Worm (Caenorhabditis elegans) whole organism, L1 larva: ENCODE data around the gene fbxb-75.

ENCODE experiments used
- ceh-82 ChIP-seq, 3 experiments: fragments of 150-350 bp in 1 of 3; sonication (generic microtip) in 2 of 3; optimal IDR thresholded peaks; 2 replicates each; lab custom pipeline; 2014 to 2017; ENCODE audit warnings: missing biosample characterization in 3 of 3, missing genetic modification characterization in 3 of 3
- efl-3 ChIP-seq: fragments of 200-800 bp; sonication (Bioruptor generic); optimal IDR thresholded peaks from 2 replicates; lab custom pipeline; 2018; ENCODE audit warnings: mild to moderate bottlenecking, missing genetic modification characterization, missing compliant biosample characterization
- fkh-10 ChIP-seq: sonication (generic microtip); optimal IDR thresholded peaks from 2 replicates; lab custom pipeline; 2017; ENCODE audit warnings: missing biosample characterization, missing genetic modification reagents, missing genetic modification characterization
- irx-1 ChIP-seq: sonication (generic microtip); optimal IDR thresholded peaks from 2 replicates; lab custom pipeline; 2016; ENCODE audit warnings: missing genetic modification characterization, missing compliant biosample characterization
- lin-13 ChIP-seq: fragments of 150-350 bp; optimal IDR thresholded peaks from 2 replicates; lab custom pipeline; 2014; ENCODE audit warnings: missing biosample characterization, missing genetic modification reagents, missing genetic modification characterization
- lin-15B ChIP-seq: fragments of 150-350 bp; sonication (generic microtip); optimal IDR thresholded peaks from 3 replicates; lab custom pipeline; 2014; ENCODE audit warnings: missing biosample characterization, missing genetic modification characterization
- lir-3 ChIP-seq: sonication (generic microtip); optimal IDR thresholded peaks from 2 replicates; lab custom pipeline; 2016; ENCODE audit warnings: mild to moderate bottlenecking, missing genetic modification characterization, moderate library complexity, missing compliant biosample characterization; ENCODE audit not compliant: poor library complexity
- nhr-237 ChIP-seq: fragments of 150-350 bp; optimal IDR thresholded peaks from 2 replicates; lab custom pipeline; 2014; ENCODE audit warnings: missing biosample characterization, missing genetic modification characterization
- nhr-76 ChIP-seq: sonication (generic microtip); optimal IDR thresholded peaks from 2 replicates; lab custom pipeline; 2017; ENCODE audit warnings: missing biosample characterization, missing genetic modification characterization
- nhr-77 ChIP-seq: fragments of 150-350 bp; optimal IDR thresholded peaks from 2 replicates; lab custom pipeline; 2014; ENCODE audit warnings: missing biosample characterization, missing genetic modification characterization
- pqm-1 ChIP-seq: sonication (generic microtip); optimal IDR thresholded peaks from 3 replicates; lab custom pipeline; 2017; ENCODE audit warnings: missing biosample characterization, missing genetic modification characterization
- swsn-7 ChIP-seq: sonication (generic microtip); optimal IDR thresholded peaks from 2 replicates; lab custom pipeline; 2016; ENCODE audit warnings: missing genetic modification characterization, missing compliant biosample characterization
- ztf-11 ChIP-seq, 2 experiments: sonication (generic microtip); optimal IDR thresholded peaks; 2 replicates each; lab custom pipeline; 2016 to 2017; ENCODE audit warnings: missing genetic modification characterization in 2 of 2, missing biosample characterization in 1 of 2, missing compliant biosample characterization in 1 of 2

DNA sequence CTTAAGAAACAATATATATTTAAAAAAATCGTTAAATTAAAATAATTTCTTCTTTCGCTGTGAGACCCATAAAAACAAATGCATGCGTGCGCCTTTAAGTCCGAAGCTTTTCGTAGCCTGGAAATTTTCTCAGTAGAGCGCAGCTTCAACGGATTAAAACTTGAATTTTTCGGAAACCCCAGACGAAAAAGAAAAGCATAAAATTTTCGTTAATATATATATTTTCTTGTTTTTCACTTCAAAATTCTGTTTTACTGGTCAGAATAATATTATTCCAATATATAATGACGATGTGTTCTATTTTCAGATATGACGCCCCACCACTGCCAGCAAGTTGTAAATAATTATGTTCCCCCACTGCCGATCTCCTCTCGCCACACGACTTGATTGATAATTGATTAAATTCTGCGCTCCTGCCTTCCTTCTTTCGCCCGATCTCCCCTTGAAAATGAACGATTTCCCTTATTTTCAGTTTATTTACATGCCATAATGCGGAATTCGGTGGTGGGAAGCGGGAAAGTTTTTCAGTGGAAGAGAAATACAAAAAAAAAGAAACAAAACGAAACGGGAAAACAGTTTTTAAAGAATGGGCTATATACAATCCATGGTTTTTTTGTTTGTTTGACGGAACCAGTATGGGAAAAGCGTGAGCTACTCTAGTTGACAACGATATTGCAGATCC lies 27.2 kb upstream of the fbxb-75 start:
- TF ChIP-seq fkh-10 (GFP tag; lab: Kevin White, UChicago) (no peak), nhr-237 (tag; lab: Kevin White, UChicago) (no peak), nhr-77 (no peak), ceh-82 (tag; optimal IDR thresholded peaks at IDR 0.05; lab: Kevin White, UChicago) (no peak), irx-1 (tag; lab: Kevin White, UChicago) (no peak), swsn-7 (tag; lab: Kevin White, UChicago) (peak; percentile 19), ztf-11 (tag; optimal IDR thresholded peaks at IDR 0.05; lab: Kevin White, UChicago) (peak in 1 of 2 experiments; percentile 11), efl-3 (no peak), nhr-76 (tag; lab: Kevin White, UChicago) (no peak), lin-15B (tag; lab: Kevin White, UChicago) (no peak), lir-3 (tag; lab: Kevin White, UChicago) (no peak), pqm-1 (tag; lab: Kevin White, UChicago) (no peak), lin-13 (GFP tag; lab: Kevin White, UChicago) (no peak)
